Worm (Caenorhabditis elegans): ENCODE data around the gene gst-32.

The gst-32 gene

ce11 chrII:15134332-15134731, 44.1 kb downstream of the gst-32 start, which contains the start of gene Y53F4B.24:
Gene Y53F4B.24 (minus strand): TSS chrII:15134432.
- TF ChIP-seq flh-1 (GFP tag; optimal IDR thresholded peaks at IDR 0.05) = no peak
- TF ChIP-seq unc-39 (tag; optimal IDR thresholded peaks at IDR 0.05) = no peak
- TF ChIP-seq hlh-1 (tag; optimal IDR thresholded peaks at IDR 0.05) = no peak

ce11 chrII:15130512-15130911, 47.9 kb downstream of the gst-32 start, which contains the start of gene Y53F4B.62:
Gene Y53F4B.62 (minus strand): TSS chrII:15130612.
- TF ChIP-seq ceh-43 (GFP tag; optimal IDR thresholded peaks at IDR 0.05) (no peak), unc-39 (tag; optimal IDR thresholded peaks at IDR 0.05) (no peak), bed-3 (GFP tag; optimal IDR thresholded peaks at IDR 0.05) (no peak), drap-1 (GFP tag; optimal IDR thresholded peaks at IDR 0.05) (no peak), nhr-76 (tag; optimal IDR thresholded peaks at IDR 0.05) (no peak), unc-120 (tag; optimal IDR thresholded peaks at IDR 0.05; ENCODE audit: poor library complexity, severe bottlenecking) (no peak), mab-5 (tag; optimal IDR thresholded peaks at IDR 0.05) (no peak), flh-1 (GFP tag; optimal IDR thresholded peaks at IDR 0.05) (no peak), ceh-39 (tag; optimal IDR thresholded peaks at IDR 0.05) (no peak), nhr-28 (tag; optimal IDR thresholded peaks at IDR 0.05) (no peak), lin-13 (tag; optimal IDR thresholded peaks at IDR 0.05) (no peak), snpc-4 (tag; optimal IDR thresholded peaks at IDR 0.05) (no peak), mls-2 (tag; optimal IDR thresholded peaks at IDR 0.05) (no peak), lin-32 (GFP tag; optimal IDR thresholded peaks at IDR 0.05) (no peak), zip-8 (tag; optimal IDR thresholded peaks at IDR 0.05) (no peak)

Data from whole organism, mixed stage, embryonic.